Worm (Caenorhabditis elegans) whole organism, early embryonic: Measurements from ENCODE around the gene abcf-3.

Experiments used
- B0310.2 ChIP-seq: sonication (generic microtip); optimal IDR thresholded peaks from 2 replicates; lab custom pipeline; 2016; ENCODE audit warnings: mild to moderate bottlenecking, missing genetic modification characterization, missing compliant biosample characterization
- F13C5.2 ChIP-seq: sonication (generic microtip); optimal IDR thresholded peaks from 2 replicates; lab custom pipeline; 2017; ENCODE audit warnings: mild to moderate bottlenecking, missing genetic modification characterization, inconsistent platforms, missing compliant biosample characterization
- aly-1 ChIP-seq: sonication (generic microtip); optimal IDR thresholded peaks from 2 replicates; lab custom pipeline; 2016; ENCODE audit warnings: missing genetic modification characterization, missing compliant biosample characterization
- ama-1 ChIP-seq: fragments of 150-350 bp; optimal IDR thresholded peaks from 2 replicates; lab custom pipeline; 2014
- ceh-13 ChIP-seq: fragments of 200-800 bp; sonication (Bioruptor generic); optimal IDR thresholded peaks from 2 replicates; lab custom pipeline; 2018; ENCODE audit warnings: mild to moderate bottlenecking, missing genetic modification characterization, missing compliant biosample characterization
- ceh-36 ChIP-seq: sonication (generic microtip); optimal IDR thresholded peaks from 2 replicates; lab custom pipeline; 2016; ENCODE audit warnings: missing genetic modification characterization, inconsistent platforms, missing compliant biosample characterization
- ets-7 ChIP-seq: sonication (generic microtip); optimal IDR thresholded peaks from 2 replicates; lab custom pipeline; 2016; ENCODE audit warnings: missing genotype, missing genetic modification characterization, missing compliant biosample characterization
- flt-1 ChIP-seq: fragments of 200-800 bp; sonication (Bioruptor generic); IDR thresholded peaks from 2 replicates; pipeline ENCODE4 v1.3.6; 2022; ENCODE audit warnings: missing genetic modification characterization, missing compliant biosample characterization
- hmbx-1 ChIP-seq: sonication (generic microtip); optimal IDR thresholded peaks from 2 replicates; lab custom pipeline; 2016; ENCODE audit warnings: mild to moderate bottlenecking, missing genetic modification characterization, missing compliant biosample characterization
- hmg-4 ChIP-seq: fragments of 200-800 bp; sonication (Bioruptor generic); optimal IDR thresholded peaks from 2 replicates; lab custom pipeline; 2018; ENCODE audit warnings: mild to moderate bottlenecking, missing genetic modification characterization, missing compliant biosample characterization
- hnd-1 ChIP-seq: sonication (generic microtip); optimal IDR thresholded peaks from 2 replicates; lab custom pipeline; 2016; ENCODE audit warnings: missing genetic modification characterization, missing compliant biosample characterization
- pes-1 ChIP-seq: fragments of 200-800 bp; sonication (Bioruptor generic); IDR thresholded peaks from 2 replicates; pipeline ENCODE4 v1.3.6; 2022; ENCODE audit warnings: missing genetic modification reagents, missing genetic modification characterization, missing compliant biosample characterization
- scrt-1 ChIP-seq: fragments of 200-800 bp; sonication (Bioruptor generic); IDR thresholded peaks from 2 replicates; pipeline ENCODE4 v1.3.6; 2022; ENCODE audit warnings: missing genetic modification characterization, missing compliant biosample characterization
- sea-1 ChIP-seq: fragments of 200-800 bp; sonication (Bioruptor generic); conservative IDR thresholded peaks from 2 replicates; pipeline ENCODE4 v1.3.6; 2022; ENCODE audit warnings: missing genetic modification characterization, missing compliant biosample characterization
- tbx-11 ChIP-seq: fragments of 200-800 bp; sonication (Bioruptor generic); IDR thresholded peaks from 2 replicates; pipeline ENCODE4 v1.3.6; 2022; ENCODE audit warnings: missing genetic modification characterization, missing compliant biosample characterization
- tbx-37 ChIP-seq: fragments of 200-800 bp; sonication (Bioruptor generic); conservative IDR thresholded peaks from 2 replicates; pipeline ENCODE4 v1.3.6; 2022; ENCODE audit warnings: missing genetic modification reagents, missing genetic modification characterization, missing compliant biosample characterization
- tra-4 ChIP-seq: sonication (generic microtip); optimal IDR thresholded peaks from 2 replicates; lab custom pipeline; 2017; ENCODE audit warnings: missing genetic modification characterization, missing compliant biosample characterization

Gene abcf-3

DNA sequence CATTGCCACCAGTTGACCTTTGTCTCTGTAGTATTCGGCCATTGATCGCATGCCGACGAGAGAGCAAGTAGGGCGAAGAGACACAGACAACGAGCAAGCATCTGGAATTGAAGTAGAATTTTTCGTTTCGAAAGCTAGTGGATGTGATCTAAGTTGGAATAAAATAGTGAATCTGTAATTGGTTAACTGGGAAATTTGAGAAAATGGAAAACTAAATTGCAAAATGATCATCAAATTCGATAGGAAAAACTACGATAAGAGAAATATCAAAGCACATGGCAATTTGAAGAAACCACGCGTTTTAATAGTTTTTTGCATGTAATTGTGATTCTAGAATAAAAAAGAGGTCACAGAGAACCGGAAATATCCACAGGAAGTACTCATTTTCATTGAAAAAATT is 3.6 kb downstream of the abcf-3 start, which contains the start of gene F42A10.6:
Gene F42A10.6, minus strand, starts transcription at position 101 of the 400 bp plus-strand sequence.
- TF ChIP-seq tbx-37 (GFP tag; lab: Robert Waterston, UW), result no peak
- TF ChIP-seq hmg-4 (GFP tag; lab: Kevin White, UChicago), result no peak

DNA sequence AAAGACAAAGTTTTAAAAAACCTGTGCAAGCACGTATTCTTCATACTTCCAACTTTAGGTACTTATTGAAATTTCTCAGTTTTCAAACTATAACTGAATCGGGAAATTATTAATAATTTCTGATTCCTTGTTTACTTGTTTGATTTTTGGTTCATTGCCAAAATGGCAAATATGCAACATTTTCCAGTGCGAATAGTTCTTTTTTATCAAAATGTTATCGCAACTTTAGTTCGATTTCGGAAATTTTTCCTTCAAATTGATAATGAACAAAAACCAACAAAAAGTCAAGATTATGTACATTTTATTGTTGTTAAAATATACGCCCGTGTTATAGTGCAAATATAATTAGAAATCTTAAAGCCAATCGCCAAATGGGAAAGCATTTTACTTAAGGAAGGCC is 4.4 kb downstream of the abcf-3 start:
- TF ChIP-seq hmg-4 (GFP tag; lab: Kevin White, UChicago) (no peak), hmbx-1 (no peak), aly-1 (tag; lab: Kevin White, UChicago) (no peak), ceh-13 (GFP tag; lab: Kevin White, UChicago) (no peak), flt-1 (GFP tag; lab: Robert Waterston, UW) (no peak), ets-7 (no peak), ama-1 (lab: Kevin White, UChicago) (no peak), tbx-11 (no peak), ceh-36 (tag; lab: Kevin White, UChicago) (no peak), scrt-1 (GFP tag; lab: Robert Waterston, UW) (no peak), sea-1 (no peak), F13C5.2 (tag; lab: Kevin White, UChicago) (no peak)

DNA sequence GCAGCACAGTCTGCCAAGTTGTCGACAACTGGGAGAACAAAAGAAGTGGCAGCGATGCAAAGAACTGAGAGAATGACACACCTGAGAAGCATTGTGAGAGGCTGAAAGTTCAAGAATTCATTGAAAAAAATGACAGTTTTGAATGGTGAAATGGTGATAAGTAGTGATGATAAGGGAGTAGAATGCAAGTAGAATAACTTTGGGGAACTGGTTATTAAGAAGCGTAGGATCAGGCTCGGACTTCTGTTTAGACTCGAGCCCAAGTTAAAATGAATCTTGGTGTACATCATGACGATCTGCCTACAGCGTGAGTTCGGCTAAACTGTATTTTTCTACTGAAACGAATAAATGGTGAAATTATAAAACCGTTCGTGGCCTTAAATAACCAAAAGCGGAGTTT is 5.4 kb downstream of the abcf-3 start, which contains the start of gene F42A10.7:
Gene F42A10.7, minus strand, starts transcription at position 101 of the 400 bp plus-strand sequence.
- no peak for TF ChIP-seq B0310.2 (tag; lab: Kevin White, UChicago)
- no peak for TF ChIP-seq hmbx-1
- no peak for TF ChIP-seq tbx-11
- no peak for TF ChIP-seq ets-7
- no peak for TF ChIP-seq sea-1
- no peak for TF ChIP-seq scrt-1 (GFP tag; lab: Robert Waterston, UW)
- TF ChIP-seq flt-1 (GFP tag; lab: Robert Waterston, UW), result no peak
- TF ChIP-seq tbx-37 (GFP tag; lab: Robert Waterston, UW), result no peak
- no peak for TF ChIP-seq tra-4 (tag; lab: Kevin White, UChicago)
- TF ChIP-seq ceh-36 (tag; lab: Kevin White, UChicago), result no peak
- TF ChIP-seq hmg-4 (GFP tag; lab: Kevin White, UChicago), result no peak
- TF ChIP-seq F13C5.2 (tag; lab: Kevin White, UChicago), result no peak
- TF ChIP-seq pes-1, result no peak
- no peak for TF ChIP-seq ama-1 (lab: Kevin White, UChicago)
- no peak for TF ChIP-seq aly-1 (tag; lab: Kevin White, UChicago)
- no peak for TF ChIP-seq ceh-13 (GFP tag; lab: Kevin White, UChicago)

DNA sequence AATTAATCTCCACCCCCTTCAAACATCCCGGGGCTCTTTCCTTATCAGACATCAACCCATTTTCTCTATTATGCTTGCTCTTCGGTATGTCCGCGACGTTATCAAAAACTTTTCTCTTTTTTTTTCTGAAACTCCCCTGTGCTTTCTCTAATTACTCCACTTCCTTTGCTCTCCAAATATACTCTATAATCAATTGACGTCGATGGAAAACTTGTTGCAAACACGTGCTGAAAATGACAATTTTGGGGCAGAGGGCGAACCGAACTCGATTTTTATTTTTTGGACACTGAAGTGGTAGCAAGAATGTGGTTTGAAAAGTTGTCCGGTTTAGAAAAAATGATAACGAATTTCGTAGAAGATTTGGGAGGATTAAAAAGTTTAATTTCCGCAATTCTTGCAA is 5.9 kb downstream of the abcf-3 start:
- TF ChIP-seq aly-1 (tag; lab: Kevin White, UChicago) (no peak), hmbx-1 (no peak), flt-1 (GFP tag; lab: Robert Waterston, UW) (no peak), B0310.2 (tag; lab: Kevin White, UChicago) (no peak), scrt-1 (GFP tag; lab: Robert Waterston, UW) (no peak), F13C5.2 (tag; lab: Kevin White, UChicago) (no peak), pes-1 (no peak), ceh-36 (tag; lab: Kevin White, UChicago) (no peak), tbx-11 (no peak), ama-1 (lab: Kevin White, UChicago) (no peak), sea-1 (no peak), hmg-4 (GFP tag; lab: Kevin White, UChicago) (no peak)

DNA sequence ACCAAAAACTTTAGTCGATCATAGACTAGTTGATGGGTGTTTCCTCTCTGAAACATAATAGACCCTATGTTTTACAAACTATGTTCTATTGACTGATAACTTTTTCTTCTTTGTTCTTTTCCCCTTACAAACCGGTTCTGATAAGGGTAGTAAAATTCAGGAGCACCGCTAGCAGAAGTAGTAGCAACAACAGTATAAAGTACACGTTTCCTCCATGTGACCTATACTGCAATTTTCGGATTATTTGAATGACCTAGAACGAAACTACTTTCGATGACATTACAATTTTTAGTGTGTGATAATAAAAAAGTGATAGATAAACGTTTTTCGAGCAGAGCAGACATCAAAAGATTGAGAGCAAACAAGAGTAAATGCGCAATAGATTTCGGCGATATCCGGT is 7.1 kb downstream of the abcf-3 start:
- TF ChIP-seq sea-1 (no peak), scrt-1 (GFP tag; lab: Robert Waterston, UW) (no peak), tbx-37 (GFP tag; lab: Robert Waterston, UW) (no peak)

DNA sequence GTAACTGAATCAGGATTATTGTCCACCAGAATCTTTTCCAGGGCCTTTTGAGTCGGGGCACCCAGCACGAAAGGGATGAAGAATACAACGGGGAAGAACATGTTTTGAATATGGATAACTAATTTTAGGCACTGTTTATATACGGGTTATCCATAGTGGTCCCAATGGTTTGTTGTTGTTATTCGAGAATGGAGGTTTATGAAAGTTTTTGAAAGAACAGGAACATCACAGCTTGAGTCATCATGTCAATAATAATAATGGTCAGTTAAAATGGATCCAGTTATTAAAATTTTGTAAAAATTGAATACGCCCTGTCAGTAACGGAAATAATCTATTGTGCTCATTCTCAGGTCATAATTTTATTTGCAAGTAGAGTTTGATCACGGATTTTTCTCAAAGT is 9.9 kb downstream of the abcf-3 start, which contains the start of gene nas-28:
Gene nas-28, minus strand, starts transcription at position 101 of the 400 bp plus-strand sequence.
- TF ChIP-seq scrt-1 (GFP tag; lab: Robert Waterston, UW) (no peak), hmbx-1 (no peak)

DNA sequence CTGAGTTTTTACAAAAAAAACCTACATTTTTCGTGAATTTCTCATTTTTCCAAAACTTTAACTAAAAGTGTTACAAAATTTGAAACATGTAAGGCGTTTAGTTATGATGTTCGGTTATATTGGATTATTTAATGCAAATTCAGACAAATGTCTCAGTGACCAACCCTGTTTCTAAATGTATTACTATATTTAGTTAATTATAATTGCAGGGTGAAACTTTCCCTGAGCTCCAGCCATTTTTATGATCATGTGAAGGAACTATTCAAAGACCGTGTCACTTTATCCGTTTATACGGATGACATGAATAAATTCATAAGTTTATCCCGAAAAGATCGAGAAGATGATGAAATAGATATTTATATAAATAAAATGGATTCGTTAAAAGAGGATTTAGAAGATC is 17.6 kb downstream of the abcf-3 start, which contains the start of gene C23G10.5:
Gene C23G10.5, plus strand, starts transcription at position 301 of the 400 bp plus-strand sequence.
- TF ChIP-seq B0310.2 (tag; lab: Kevin White, UChicago) (no peak), hnd-1 (tag; lab: Kevin White, UChicago) (no peak), scrt-1 (GFP tag; lab: Robert Waterston, UW) (no peak)

DNA sequence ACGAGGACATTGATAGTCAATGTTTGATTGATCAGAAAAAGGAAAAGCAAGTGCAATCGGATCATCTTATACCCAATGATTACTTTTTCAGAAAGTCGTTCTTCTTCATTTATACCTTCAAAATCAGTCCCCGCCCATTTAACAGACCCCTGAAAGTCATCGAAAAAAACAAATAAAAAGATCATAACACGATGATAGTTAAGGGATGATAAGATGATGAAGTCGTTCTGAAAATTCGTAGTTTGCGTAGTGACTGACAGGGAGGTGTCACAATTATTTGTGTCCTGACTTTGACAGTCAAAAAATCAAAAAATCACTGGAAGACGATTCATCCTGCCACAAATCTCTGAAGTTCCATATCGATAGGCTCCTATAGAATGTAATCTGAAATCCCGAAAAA is 21.3 kb downstream of the abcf-3 start, which contains the start of gene ugt-66:
Gene ugt-66, minus strand, starts transcription at position 101 of the 400 bp plus-strand sequence.
- no peak for TF ChIP-seq ama-1 (lab: Kevin White, UChicago)
- no peak for TF ChIP-seq flt-1 (GFP tag; lab: Robert Waterston, UW)
- TF ChIP-seq sea-1, result no peak
- no peak for TF ChIP-seq B0310.2 (tag; lab: Kevin White, UChicago)
- no peak for TF ChIP-seq ceh-13 (GFP tag; lab: Kevin White, UChicago)
- TF ChIP-seq F13C5.2 (tag; lab: Kevin White, UChicago), result no peak
- no peak for TF ChIP-seq hmbx-1
- TF ChIP-seq ets-7, result no peak

DNA sequence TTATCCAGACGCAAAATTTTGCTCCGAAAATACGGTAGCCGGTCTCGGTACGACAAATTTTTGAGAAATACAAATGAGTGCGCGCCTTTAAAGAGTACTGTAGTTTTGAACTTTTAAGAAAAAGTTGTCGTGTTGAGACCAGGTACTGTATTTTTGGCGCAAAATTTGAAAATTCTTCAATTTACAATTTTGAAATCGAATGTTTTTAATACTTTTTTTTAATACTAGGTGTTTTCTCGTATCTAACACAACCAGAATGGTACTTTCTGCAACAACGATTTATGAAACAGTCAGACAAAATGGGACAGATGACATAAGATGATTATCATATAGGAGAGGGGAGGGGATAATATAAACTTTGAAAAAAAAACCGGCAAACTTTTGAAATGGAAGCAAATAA is 22.5 kb downstream of the abcf-3 start:
- TF ChIP-seq ceh-13 (GFP tag; lab: Kevin White, UChicago) (no peak), hmbx-1 (no peak), B0310.2 (tag; lab: Kevin White, UChicago) (no peak), tra-4 (tag; lab: Kevin White, UChicago) (no peak), F13C5.2 (tag; lab: Kevin White, UChicago) (no peak), ama-1 (lab: Kevin White, UChicago) (no peak), tbx-37 (GFP tag; lab: Robert Waterston, UW) (no peak), ets-7 (no peak), tbx-11 (no peak), hnd-1 (tag; lab: Kevin White, UChicago) (no peak), hmg-4 (GFP tag; lab: Kevin White, UChicago) (no peak), flt-1 (GFP tag; lab: Robert Waterston, UW) (no peak), ceh-36 (tag; lab: Kevin White, UChicago) (no peak), pes-1 (no peak)
